Fruit fly (Drosophila melanogaster) whole organism, embryonic: ENCODE data around the gene Polr3I.

Experiments
- B-H2 ChIP-seq: fragments of 200-800 bp; sonication (Bioruptor generic); optimal IDR thresholded peaks from 2 replicates; lab custom pipeline; 2018; ENCODE audit warnings: missing biosample characterization, mild to moderate bottlenecking, missing genetic modification characterization
- CG10462 ChIP-seq: fragments of 200-800 bp; sonication (Bioruptor generic); optimal IDR thresholded peaks from 2 replicates; lab custom pipeline; 2016; ENCODE audit warnings: missing biosample characterization, missing genetic modification characterization
- CG10959 ChIP-seq: fragments of 200-800 bp; sonication (Bioruptor generic); IDR thresholded peaks from 2 replicates; pipeline ENCODE4 v1.3.6; 2022; ENCODE audit warnings: missing biosample characterization, missing genetic modification characterization
- CG4424 ChIP-seq: fragments of 200-800 bp; sonication (Bioruptor generic); optimal IDR thresholded peaks from 3 replicates; lab custom pipeline; 2016; ENCODE audit warnings: missing biosample characterization, missing genetic modification characterization
- CG5953 ChIP-seq: fragments of 200-800 bp; sonication (Bioruptor generic); IDR thresholded peaks from 2 replicates; pipeline ENCODE4 v1.3.6; 2022; ENCODE audit warnings: missing biosample characterization, missing genetic modification characterization
- CG8281 ChIP-seq: fragments of 200-800 bp; sonication (Bioruptor generic); optimal IDR thresholded peaks from 2 replicates; lab custom pipeline; 2018; ENCODE audit warnings: missing biosample characterization, mild to moderate bottlenecking, missing genetic modification characterization, moderate library complexity
- CG8290 ChIP-seq, 3 experiments: fragments of 200-800 bp; sonication (Bioruptor generic); optimal IDR thresholded peaks; 2 replicates each; lab custom pipeline; 2016 to 2019; ENCODE audit warnings: missing biosample characterization in 3 of 3, missing genetic modification characterization in 3 of 3, mild to moderate bottlenecking in 2 of 3, moderate library complexity in 1 of 3
- CG8478 ChIP-seq: fragments of >200 bp; optimal IDR thresholded peaks from 2 replicates; lab custom pipeline; 2018
- Hey ChIP-seq: fragments of 200-800 bp; sonication (Bioruptor generic); optimal IDR thresholded peaks from 3 replicates; lab custom pipeline; 2018; ENCODE audit warnings: missing biosample characterization, mild to moderate bottlenecking, missing genetic modification characterization
- Hmx ChIP-seq: fragments of 200-800 bp; sonication (Bioruptor generic); optimal IDR thresholded peaks from 2 replicates; lab custom pipeline; 2016; ENCODE audit warnings: missing biosample characterization, missing genetic modification characterization
- chn ChIP-seq: fragments of 200-800 bp; sonication (Bioruptor generic); optimal IDR thresholded peaks from 2 replicates; lab custom pipeline; 2016; ENCODE audit warnings: missing biosample characterization, missing genetic modification characterization
- kay ChIP-seq: fragments of 200-800 bp; sonication (Bioruptor generic); optimal IDR thresholded peaks from 2 replicates; lab custom pipeline; 2016; ENCODE audit warnings: missing biosample characterization, missing genetic modification characterization
- pnt ChIP-seq: fragments of 200-800 bp; sonication (Bioruptor generic); optimal IDR thresholded peaks from 3 replicates; lab custom pipeline; 2016; ENCODE audit warnings: missing biosample characterization, missing genetic modification characterization
- wek ChIP-seq: fragments of 200-800 bp; sonication (Bioruptor generic); optimal IDR thresholded peaks from 3 replicates; lab custom pipeline; 2018; ENCODE audit warnings: missing biosample characterization, mild to moderate bottlenecking, missing genetic modification characterization, moderate library complexity

DNA sequence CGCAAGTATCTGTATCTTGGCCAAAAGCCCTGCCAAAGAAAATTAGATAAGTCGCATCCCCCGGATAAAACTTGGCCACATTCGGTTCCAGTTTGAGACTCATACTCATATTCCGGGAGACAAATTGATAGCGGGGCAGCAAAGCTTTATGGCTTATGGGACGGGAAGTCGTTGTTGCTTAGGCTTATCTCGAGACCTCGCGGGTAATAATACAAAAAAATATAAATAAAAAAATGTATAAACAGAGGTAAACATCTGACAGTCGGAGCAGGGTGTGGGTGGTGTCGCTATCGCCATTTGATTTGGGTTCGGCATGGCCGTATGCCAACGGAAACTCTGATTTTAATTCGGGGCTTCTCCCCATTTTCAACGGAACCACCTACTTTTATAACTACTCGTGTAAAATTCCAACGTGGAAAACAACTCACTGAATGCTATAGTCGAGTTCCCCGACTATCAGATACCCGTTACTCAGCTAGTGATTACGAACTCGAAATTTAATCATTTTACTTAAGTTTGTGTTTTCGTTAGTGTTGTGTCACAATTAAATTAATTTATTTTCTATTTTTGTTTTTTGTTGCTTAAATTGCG is 46.7 kb upstream of the Polr3I start:
- no peak for TF ChIP-seq B-H2 (GFP tag; lab: Kevin White, UChicago)
- TF ChIP-seq Hey (tag; lab: Kevin White, UChicago) = no peak
- TF ChIP-seq CG8478 (lab: Kevin White, UChicago) = no peak
- TF ChIP-seq CG10959 (GFP tag; lab: Robert Waterston, UW) = no peak
- no peak for TF ChIP-seq CG8290 (GFP tag; optimal IDR thresholded peaks at IDR 0.05; lab: Kevin White, UChicago)
- TF ChIP-seq CG8290 (tag; optimal IDR thresholded peaks at IDR 0.05; lab: Kevin White, UChicago) = no peak
- no peak for TF ChIP-seq CG8281
- TF ChIP-seq CG4424 (GFP tag; lab: Kevin White, UChicago) = no peak
- TF ChIP-seq pnt (GFP tag; lab: Kevin White, UChicago) = no peak
- no peak for TF ChIP-seq kay
- no peak for TF ChIP-seq Hmx
- no peak for TF ChIP-seq wek (GFP tag; lab: Kevin White, UChicago)
- no peak for TF ChIP-seq chn (GFP tag; lab: Kevin White, UChicago)
- no peak for TF ChIP-seq CG10462 (GFP tag; lab: Kevin White, UChicago)
- no peak for TF ChIP-seq CG5953 (GFP tag; lab: Robert Waterston, UW)
